Fruit fly (Drosophila melanogaster) whole organism, embryonic: ENCODE measurements around the gene tay.

ENCODE experiments used
- Aef1 ChIP-seq: fragments of 200-800 bp; sonication (Bioruptor generic); IDR thresholded peaks from 3 replicates; pipeline ENCODE4 v1.3.6; 2022; ENCODE audit warnings: missing biosample characterization, missing genetic modification characterization
- Awh ChIP-seq: fragments of 200-800 bp; sonication (Bioruptor generic); IDR thresholded peaks from 2 replicates; pipeline ENCODE4, ENCODE4 v1.3.6; 2022; ENCODE audit warnings: missing biosample characterization, missing genetic modification characterization
- B-H2 ChIP-seq: fragments of 200-800 bp; sonication (Bioruptor generic); optimal IDR thresholded peaks from 2 replicates; lab custom pipeline; 2018; ENCODE audit warnings: missing biosample characterization, mild to moderate bottlenecking, missing genetic modification characterization
- Blimp-1 ChIP-seq: fragments of 200-800 bp; sonication (Bioruptor generic); optimal IDR thresholded peaks from 3 replicates; lab custom pipeline; 2018; ENCODE audit warnings: missing biosample characterization, missing genetic modification characterization, mild to moderate bottlenecking, moderate library complexity, missing genetic modification reagents
- CG12236 ChIP-seq: fragments of 200-800 bp; sonication (Bioruptor generic); optimal IDR thresholded peaks from 2 replicates; lab custom pipeline; 2016; ENCODE audit warnings: missing biosample characterization, missing genetic modification characterization
- CG12942 ChIP-seq: fragments of 200-800 bp; sonication (Bioruptor generic); optimal IDR thresholded peaks from 3 replicates; lab custom pipeline; 2016; ENCODE audit warnings: missing biosample characterization, missing genetic modification characterization
- CG15073 ChIP-seq: fragments of 200-800 bp; sonication (Bioruptor generic); optimal IDR thresholded peaks from 2 replicates; lab custom pipeline; 2016; ENCODE audit warnings: missing biosample characterization, missing genetic modification characterization
- CG1602 ChIP-seq: fragments of 200-800 bp; sonication (Bioruptor generic); optimal IDR thresholded peaks from 3 replicates; lab custom pipeline; 2016; ENCODE audit warnings: missing biosample characterization, missing genetic modification characterization
- CG17385 ChIP-seq: fragments of 200-800 bp; sonication (Bioruptor generic); optimal IDR thresholded peaks from 3 replicates; lab custom pipeline; 2018; ENCODE audit warnings: missing biosample characterization, mild to moderate bottlenecking, missing genetic modification characterization
- CG17829 ChIP-seq: fragments of 200-800 bp; optimal IDR thresholded peaks from 2 replicates; lab custom pipeline; 2019; ENCODE audit warnings: missing biosample characterization, mild to moderate bottlenecking, missing genetic modification characterization, moderate library complexity
- CG18599 ChIP-seq: fragments of 200-800 bp; sonication (Bioruptor generic); optimal IDR thresholded peaks from 3 replicates; lab custom pipeline; 2017; ENCODE audit warnings: missing biosample characterization, missing genetic modification characterization, mild to moderate bottlenecking, moderate library complexity, missing genetic modification reagents
- CG18764 ChIP-seq: fragments of 200-800 bp; sonication (Bioruptor generic); optimal IDR thresholded peaks from 3 replicates; lab custom pipeline; 2016; ENCODE audit warnings: missing biosample characterization, missing genetic modification characterization
- CG2116 ChIP-seq: fragments of 200-800 bp; sonication (Bioruptor generic); optimal IDR thresholded peaks from 3 replicates; lab custom pipeline; 2018; ENCODE audit warnings: missing biosample characterization, mild to moderate bottlenecking, missing genetic modification characterization
- CG2199 ChIP-seq: fragments of 200-800 bp; sonication (Bioruptor generic); IDR thresholded peaks from 3 replicates; pipeline ENCODE4 v1.3.6; 2022; ENCODE audit warnings: missing biosample characterization, missing genetic modification characterization
- CG2712 ChIP-seq: fragments of 200-800 bp; optimal IDR thresholded peaks from 3 replicates; lab custom pipeline; 2019; ENCODE audit warnings: missing biosample characterization, mild to moderate bottlenecking, missing genetic modification characterization, moderate library complexity
- CG4404 ChIP-seq: fragments of 200-800 bp; sonication (Bioruptor generic); IDR thresholded peaks from 2 replicates; pipeline ENCODE4 v1.3.6; 2022; ENCODE audit warnings: missing biosample characterization, missing genetic modification characterization
- CG4730 ChIP-seq: fragments of 200-800 bp; sonication (Bioruptor generic); IDR thresholded peaks from 2 replicates; pipeline ENCODE4 v1.3.6; 2022; ENCODE audit warnings: missing biosample characterization, missing genetic modification characterization
- CG4854 ChIP-seq: fragments of 200-800 bp; sonication (Bioruptor generic); optimal IDR thresholded peaks from 2 replicates; lab custom pipeline; 2016; ENCODE audit warnings: missing biosample characterization, missing genetic modification characterization, inconsistent platforms
- CG7357 ChIP-seq: fragments of 200-800 bp; sonication (Bioruptor generic); IDR thresholded peaks from 3 replicates; pipeline ENCODE4 v1.3.6; 2022; ENCODE audit warnings: missing biosample characterization, missing genetic modification characterization
- CG8089 ChIP-seq: fragments of 200-800 bp; sonication (Bioruptor generic); optimal IDR thresholded peaks from 3 replicates; lab custom pipeline; 2016; ENCODE audit warnings: missing biosample characterization, missing genetic modification characterization
- CG8478 ChIP-seq: fragments of >200 bp; optimal IDR thresholded peaks from 2 replicates; lab custom pipeline; 2018
- CG9797 ChIP-seq: fragments of 200-800 bp; sonication (Bioruptor generic); optimal IDR thresholded peaks from 3 replicates; lab custom pipeline; 2018; ENCODE audit warnings: missing biosample characterization, mild to moderate bottlenecking, missing genetic modification characterization
- CTCF ChIP-seq: fragments of 200-800 bp; sonication (Bioruptor generic); optimal IDR thresholded peaks from 2 replicates; lab custom pipeline; 2017; ENCODE audit warnings: missing biosample characterization, mild to moderate bottlenecking, missing genetic modification characterization, moderate library complexity
- Dfd ChIP-seq, 2 experiments: fragments of >200 bp; optimal IDR thresholded peaks; 2 replicates each; lab custom pipeline; 2017; ENCODE audit warnings: missing biosample characterization in 2 of 2, missing genetic modification characterization in 2 of 2
- HLH4C ChIP-seq: fragments of 200-800 bp; sonication (Bioruptor generic); IDR thresholded peaks from 3 replicates; pipeline ENCODE4 v1.3.6; 2022; ENCODE audit warnings: missing biosample characterization, missing genetic modification characterization; ENCODE audit not compliant: partially characterized antibody
- Hey ChIP-seq: fragments of 200-800 bp; sonication (Bioruptor generic); optimal IDR thresholded peaks from 3 replicates; lab custom pipeline; 2018; ENCODE audit warnings: missing biosample characterization, mild to moderate bottlenecking, missing genetic modification characterization
- HmgD ChIP-seq: fragments of 200-800 bp; sonication (Bioruptor generic); optimal IDR thresholded peaks from 3 replicates; lab custom pipeline; 2016; ENCODE audit warnings: missing biosample characterization, missing genetic modification characterization
- Hmr ChIP-seq: fragments of 200-800 bp; sonication (Bioruptor generic); optimal IDR thresholded peaks from 3 replicates; lab custom pipeline; 2017; ENCODE audit warnings: mild to moderate bottlenecking, missing biosample characterization, missing genetic modification reagents, missing genetic modification characterization
- Hr3 ChIP-seq: fragments of 200-800 bp; sonication (Bioruptor generic); optimal IDR thresholded peaks from 3 replicates; lab custom pipeline; 2016; ENCODE audit warnings: missing biosample characterization, missing genetic modification characterization
- Hsf ChIP-seq: fragments of 200-800 bp; sonication (Bioruptor generic); optimal IDR thresholded peaks from 3 replicates; lab custom pipeline; 2016; ENCODE audit warnings: missing biosample characterization, missing genetic modification characterization
- NC2β ChIP-seq: fragments of 200-800 bp; sonication (Bioruptor generic); optimal IDR thresholded peaks from 2 replicates; lab custom pipeline; 2016; ENCODE audit warnings: missing biosample characterization, missing genetic modification characterization
- NK7.1 ChIP-seq: fragments of 200-800 bp; sonication (Bioruptor generic); optimal IDR thresholded peaks from 3 replicates; lab custom pipeline; 2016; ENCODE audit warnings: missing biosample characterization, missing genetic modification characterization
- Nf-YB ChIP-seq: fragments of 200-800 bp; sonication (Bioruptor generic); optimal IDR thresholded peaks from 3 replicates; lab custom pipeline; 2019; ENCODE audit warnings: missing biosample characterization, mild to moderate bottlenecking, missing genetic modification characterization, moderate library complexity
- Ptx1 ChIP-seq: fragments of 200-800 bp; sonication (Bioruptor generic); IDR thresholded peaks from 2 replicates; pipeline ENCODE4 v1.3.6; 2022; ENCODE audit warnings: missing biosample characterization, missing genetic modification characterization
- Side ChIP-seq: fragments of 200-800 bp; sonication (Bioruptor generic); optimal IDR thresholded peaks from 2 replicates; lab custom pipeline; 2016; ENCODE audit warnings: missing biosample characterization, missing genetic modification characterization
- Xrp1 ChIP-seq: fragments of 200-800 bp; sonication (Bioruptor generic); IDR thresholded peaks from 2 replicates; pipeline ENCODE4 v1.3.6; 2022; ENCODE audit warnings: missing biosample characterization, missing genetic modification characterization
- bsh ChIP-seq, 2 experiments: fragments of 200-800 bp; sonication (Bioruptor generic); optimal IDR thresholded peaks; 2 replicates each; lab custom pipeline; 2017 to 2018; ENCODE audit warnings: mild to moderate bottlenecking in 2 of 2, missing biosample characterization in 2 of 2, missing genetic modification characterization in 2 of 2, moderate library complexity in 1 of 2
- cas ChIP-seq: fragments of 200-800 bp; sonication (Bioruptor generic); IDR thresholded peaks from 2 replicates; pipeline ENCODE4 v1.3.6; 2022; ENCODE audit warnings: missing biosample characterization, missing genetic modification characterization
- cato ChIP-seq: fragments of 200-800 bp; sonication (Bioruptor generic); optimal IDR thresholded peaks from 2 replicates; lab custom pipeline; 2016; ENCODE audit warnings: missing biosample characterization, missing genetic modification characterization, borderline replicate concordance
- chif ChIP-seq, 2 experiments: fragments of 200-800 bp; sonication (Bioruptor generic); optimal IDR thresholded peaks; 3 replicates each; lab custom pipeline; 2016; ENCODE audit warnings: missing biosample characterization in 2 of 2, missing genetic modification characterization in 2 of 2
- crp ChIP-seq, 2 experiments: fragments of 200-800 bp; sonication (Bioruptor generic); optimal IDR thresholded peaks; 2 replicates in 1 of 2; 3 replicates in 1 of 2; lab custom pipeline; 2017; ENCODE audit warnings: missing biosample characterization in 2 of 2, missing genetic modification characterization in 2 of 2, mild to moderate bottlenecking in 1 of 2, moderate library complexity in 1 of 2
- dmrt99B ChIP-seq: fragments of 200-800 bp; sonication (Bioruptor generic); optimal IDR thresholded peaks from 2 replicates; lab custom pipeline; 2018; ENCODE audit warnings: missing biosample characterization, mild to moderate bottlenecking, missing genetic modification characterization, moderate library complexity
- exex ChIP-seq: fragments of 200-800 bp; sonication (Bioruptor generic); optimal IDR thresholded peaks from 4 replicates; lab custom pipeline; 2018; ENCODE audit warnings: missing biosample characterization, mild to moderate bottlenecking, missing genetic modification characterization, moderate library complexity
- fd102C ChIP-seq: fragments of 200-800 bp; sonication (Bioruptor generic); optimal IDR thresholded peaks from 2 replicates; lab custom pipeline; 2018; ENCODE audit warnings: missing biosample characterization, mild to moderate bottlenecking, missing genetic modification characterization, moderate library complexity
- jigr1 ChIP-seq: fragments of 200-800 bp; sonication (Bioruptor generic); IDR thresholded peaks from 3 replicates; pipeline ENCODE4 v1.3.6; 2022; ENCODE audit warnings: missing biosample characterization, missing genetic modification characterization
- jing ChIP-seq: fragments of 200-800 bp; sonication (Bioruptor generic); optimal IDR thresholded peaks from 2 replicates; lab custom pipeline; 2018; ENCODE audit warnings: missing biosample characterization, mild to moderate bottlenecking, missing genetic modification characterization
- kni ChIP-seq: fragments of 200-800 bp; sonication (Bioruptor generic); optimal IDR thresholded peaks from 3 replicates; lab custom pipeline; 2017; ENCODE audit warnings: mild to moderate bottlenecking, missing biosample characterization, missing genetic modification reagents, missing genetic modification characterization
- odd ChIP-seq: fragments of 200-800 bp; sonication (Bioruptor generic); optimal IDR thresholded peaks from 2 replicates; lab custom pipeline; 2017; ENCODE audit warnings: missing biosample characterization, mild to moderate bottlenecking, missing genetic modification characterization
- psq ChIP-seq: fragments of 200-800 bp; sonication (Bioruptor generic); optimal IDR thresholded peaks from 2 replicates; lab custom pipeline; 2017; ENCODE audit warnings: missing biosample characterization, missing genetic modification characterization
- tin ChIP-seq: fragments of 200-800 bp; sonication (Bioruptor generic); optimal IDR thresholded peaks from 3 replicates; lab custom pipeline; 2016; ENCODE audit warnings: missing biosample characterization, missing genetic modification characterization
- zf30C ChIP-seq: fragments of 200-800 bp; sonication (Bioruptor generic); optimal IDR thresholded peaks from 3 replicates; lab custom pipeline; 2018; ENCODE audit warnings: missing biosample characterization, mild to moderate bottlenecking, missing genetic modification characterization

tay gene

DNA sequence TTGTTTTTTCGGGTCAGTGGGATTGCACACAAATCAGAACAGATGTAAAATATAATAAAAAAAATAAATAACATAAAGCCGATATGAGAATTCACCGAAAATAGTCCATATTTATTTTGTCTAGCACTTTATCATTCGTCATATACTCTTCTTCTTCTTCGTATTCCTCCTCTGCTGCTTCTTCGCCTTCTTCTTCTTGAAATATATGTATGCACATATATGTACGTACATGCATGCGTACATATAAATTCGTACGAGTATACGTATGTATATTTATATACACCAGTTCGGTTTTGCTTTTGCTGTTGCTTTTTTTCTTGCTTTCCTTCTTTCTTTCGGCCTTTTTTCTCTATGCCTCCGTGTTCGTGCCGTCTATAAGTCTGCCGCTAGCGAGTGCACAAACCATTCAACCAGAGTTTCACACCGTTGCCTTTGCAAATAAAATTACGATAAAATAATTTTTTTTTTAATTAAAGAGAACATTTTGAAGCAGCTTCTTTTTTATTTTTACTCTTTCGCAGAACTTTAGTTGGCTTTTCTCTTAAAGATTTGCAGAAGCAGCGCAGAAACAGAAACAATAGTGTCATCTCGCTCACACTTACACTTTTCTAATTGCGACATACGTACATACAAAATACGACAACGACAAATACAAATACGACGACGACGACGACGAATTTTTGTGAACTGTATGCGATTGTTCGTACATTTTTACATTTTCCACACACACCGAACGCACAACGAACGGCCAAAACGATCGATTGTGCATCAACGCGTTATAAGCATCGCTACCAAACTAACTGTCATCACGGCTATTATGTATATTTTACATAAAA is 482 bp downstream of the tay start (continued):
- TF ChIP-seq fd102C (GFP tag; lab: Kevin White, UChicago) (no peak), CG7357 (GFP tag; lab: Robert Waterston, UW) (no peak), CG2199 (GFP tag; lab: Robert Waterston, UW) (0 out of 3 replicates have a peak, but pooled peaks have one; percentile 62), CG2116 (GFP tag; lab: Kevin White, UChicago) (peak; percentile 22), CG8478 (lab: Kevin White, UChicago) (no peak), CG8089 (GFP tag; lab: Kevin White, UChicago) (no peak), Ptx1 (GFP tag; lab: Robert Waterston, UW) (no peak), HLH4C (GFP tag; lab: Robert Waterston, UW) (no peak), jing (no peak), NK7.1 (GFP tag; lab: Kevin White, UChicago) (no peak), kni (GFP tag; lab: Kevin White, UChicago) (no peak), Nf-YB (GFP tag; lab: Kevin White, UChicago) (no peak), psq (GFP tag; lab: Kevin White, UChicago) (peak; percentile 100), NC2β (GFP tag; lab: Kevin White, UChicago) (no peak), CG4404 (no peak), CG18764 (GFP tag; lab: Kevin White, UChicago) (no peak), CG15073 (GFP tag; lab: Kevin White, UChicago) (no peak), zf30C (GFP tag; lab: Kevin White, UChicago) (peak; percentile 85), Hey (tag; lab: Kevin White, UChicago) (no peak), CG12942 (GFP tag; lab: Kevin White, UChicago) (no peak), exex (no peak), Hmr (GFP tag; lab: Kevin White, UChicago) (no peak), B-H2 (GFP tag; lab: Kevin White, UChicago) (peak; percentile 32), CG18599 (no peak), CG17385 (GFP tag; lab: Kevin White, UChicago) (peak; percentile 99), HmgD (GFP tag; lab: Kevin White, UChicago) (no peak), chif (GFP tag; optimal IDR thresholded peaks at IDR 0.05; lab: Kevin White, UChicago) (no peak), CG17829 (tag; lab: Kevin White, UChicago) (peak; percentile 2), Side (GFP tag; lab: Kevin White, UChicago) (no peak), CG12236 (GFP tag; lab: Kevin White, UChicago) (no peak), CG4730 (GFP tag; lab: Robert Waterston, UW) (no peak), Aef1 (GFP tag; lab: Robert Waterston, UW) (no peak), jigr1 (no peak), Dfd (GFP tag; optimal IDR thresholded peaks at IDR 0.05; lab: Kevin White, UChicago) (no peak), crp (GFP tag; optimal IDR thresholded peaks at IDR 0.05; lab: Kevin White, UChicago) (no peak), Hsf (GFP tag; lab: Kevin White, UChicago) (no peak), cato (GFP tag; lab: Kevin White, UChicago) (no peak), odd (no peak), Blimp-1 (GFP tag; lab: Kevin White, UChicago) (no peak), bsh (GFP tag; optimal IDR thresholded peaks at IDR 0.05; lab: Kevin White, UChicago) (peak in 1 of 2 experiments; percentile 95), CG9797 (no peak), Hr3 (GFP tag; lab: Kevin White, UChicago) (no peak), CG2712 (tag; lab: Kevin White, UChicago) (peak; percentile 30), Xrp1 (GFP tag; lab: Robert Waterston, UW) (no peak), Awh (GFP tag; lab: Robert Waterston, UW) (no peak), tin (GFP tag; lab: Kevin White, UChicago) (no peak), CG4854 (GFP tag; lab: Kevin White, UChicago) (no peak), dmrt99B (tag; lab: Kevin White, UChicago) (no peak), cas (GFP tag; lab: Robert Waterston, UW) (no peak), CTCF (GFP tag; lab: Kevin White, UChicago) (peak; percentile 55), CG1602 (GFP tag; lab: Kevin White, UChicago) (no peak)
